Worm (Caenorhabditis elegans) whole organism, L4/young adult: Measurements from ENCODE around the gene K08E5.1.

ENCODE experiments used
- W03F9.2 ChIP-seq: fragments of 150-350 bp; optimal IDR thresholded peaks from 2 replicates; lab custom pipeline; 2014; ENCODE audit warnings: missing biosample characterization, missing genetic modification characterization
- him-1 ChIP-seq: sonication (generic microtip); optimal IDR thresholded peaks from 2 replicates; lab custom pipeline; 2016; ENCODE audit warnings: missing genotype, missing genetic modification reagents, missing genetic modification characterization, missing compliant biosample characterization

ce11 chrIII:10160385-10160784 lies 13.8 kb upstream of the K08E5.1 start, which contains the start of the genes K08E5.5 and mua-3:
- no peak for TF ChIP-seq him-1 (tag; lab: Kevin White, UChicago)
- TF ChIP-seq W03F9.2 (tag; lab: Kevin White, UChicago) = no peak
